Worm (Caenorhabditis elegans) whole organism, L1 larva: ENCODE results near the gene gen-1.

Source experiments
- C16A3.4 ChIP-seq: fragments of 150-350 bp; optimal IDR thresholded peaks from 2 replicates; lab custom pipeline; 2014; ENCODE audit warnings: missing biosample characterization, missing genetic modification characterization
- C34B4.2 ChIP-seq: sonication (generic microtip); optimal IDR thresholded peaks from 2 replicates; lab custom pipeline; 2017; ENCODE audit warnings: mild to moderate bottlenecking, missing genetic modification characterization, missing compliant biosample characterization
- aha-1 ChIP-seq: fragments of 150-350 bp; optimal IDR thresholded peaks from 2 replicates; lab custom pipeline; 2014; ENCODE audit warnings: missing biosample characterization, missing genetic modification characterization
- alr-1 ChIP-seq: fragments of 200-800 bp; sonication (Bioruptor generic); optimal IDR thresholded peaks from 2 replicates; lab custom pipeline; 2018; ENCODE audit warnings: borderline replicate concordance, mild to moderate bottlenecking, missing genetic modification characterization, missing compliant biosample characterization
- ceh-63 ChIP-seq: fragments of 200-800 bp; sonication (Bioruptor generic); optimal IDR thresholded peaks from 2 replicates; lab custom pipeline; 2018; ENCODE audit warnings: mild to moderate bottlenecking, missing genetic modification characterization, missing compliant biosample characterization
- ceh-82 ChIP-seq, 3 experiments: fragments of 150-350 bp in 1 of 3; sonication (generic microtip) in 2 of 3; optimal IDR thresholded peaks; 2 replicates each; lab custom pipeline; 2014 to 2017; ENCODE audit warnings: missing biosample characterization in 3 of 3, missing genetic modification characterization in 3 of 3
- ceh-90 ChIP-seq: sonication (generic microtip); optimal IDR thresholded peaks from 2 replicates; lab custom pipeline; 2016; ENCODE audit warnings: missing genetic modification characterization, missing compliant biosample characterization
- ces-1 ChIP-seq: fragments of 150-350 bp; optimal IDR thresholded peaks from 2 replicates; lab custom pipeline; 2014; ENCODE audit warnings: missing biosample characterization, missing genetic modification reagents, missing genetic modification characterization
- dpl-1 ChIP-seq, 3 experiments: fragments of 150-350 bp in 2 of 3; sonication (generic microtip) in 1 of 3; optimal IDR thresholded peaks; 2 replicates each; lab custom pipeline; 2014 to 2017; ENCODE audit warnings: missing biosample characterization in 3 of 3, missing genetic modification characterization in 3 of 3, missing genetic modification reagents in 3 of 3
- elt-3 ChIP-seq, 6 experiments: fragments of 150-350 bp in 1 of 6; sonication (generic microtip); optimal IDR thresholded peaks; 2 replicates each; lab custom pipeline; 2017 to 2018; ENCODE audit warnings: missing biosample characterization in 6 of 6, missing genetic modification characterization in 6 of 6, inconsistent platforms in 1 of 6
- ets-5 ChIP-seq: fragments of 200-800 bp; sonication (Bioruptor generic); IDR thresholded peaks from 2 replicates; pipeline ENCODE4 v1.3.6; 2022; ENCODE audit warnings: missing genetic modification characterization, missing compliant biosample characterization
- fos-1 ChIP-seq: fragments of 150-350 bp; optimal IDR thresholded peaks from 2 replicates; lab custom pipeline; 2014; ENCODE audit warnings: missing biosample characterization, missing genetic modification characterization
- hlh-4 ChIP-seq: sonication (generic microtip); optimal IDR thresholded peaks from 2 replicates; lab custom pipeline; 2016; ENCODE audit warnings: mild to moderate bottlenecking, missing genetic modification characterization, missing compliant biosample characterization
- lin-35 ChIP-seq, 2 experiments: fragments of 150-350 bp; optimal IDR thresholded peaks; 2 replicates each; lab custom pipeline; 2014; ENCODE audit warnings: missing biosample characterization in 2 of 2, missing genetic modification characterization in 2 of 2, missing genetic modification reagents in 2 of 2
- lir-3 ChIP-seq: sonication (generic microtip); optimal IDR thresholded peaks from 2 replicates; lab custom pipeline; 2016; ENCODE audit warnings: mild to moderate bottlenecking, missing genetic modification characterization, moderate library complexity, missing compliant biosample characterization; ENCODE audit not compliant: poor library complexity
- mdl-1 ChIP-seq, 2 experiments: fragments of 150-350 bp; optimal IDR thresholded peaks; 2 replicates each; lab custom pipeline; 2014 to 2017; ENCODE audit warnings: missing biosample characterization in 2 of 2, missing genetic modification characterization in 2 of 2, inconsistent platforms in 1 of 2
- mef-2 ChIP-seq: fragments of 150-350 bp; optimal IDR thresholded peaks from 2 replicates; lab custom pipeline; 2014; ENCODE audit warnings: missing biosample characterization, missing genetic modification characterization
- mep-1 ChIP-seq: fragments of 150-350 bp; optimal IDR thresholded peaks from 2 replicates; lab custom pipeline; 2014; ENCODE audit warnings: missing biosample characterization, missing genetic modification characterization
- nhr-20 ChIP-seq: sonication (generic microtip); optimal IDR thresholded peaks from 2 replicates; lab custom pipeline; 2016; ENCODE audit warnings: mild to moderate bottlenecking, missing genetic modification characterization, missing compliant biosample characterization
- nhr-28 ChIP-seq: fragments of 150-350 bp; optimal IDR thresholded peaks from 2 replicates; lab custom pipeline; 2014; ENCODE audit warnings: missing biosample characterization, missing genetic modification characterization
- nhr-47 ChIP-seq: sonication (generic microtip); optimal IDR thresholded peaks from 2 replicates; lab custom pipeline; 2016; ENCODE audit warnings: mild to moderate bottlenecking, missing genetic modification characterization, moderate library complexity, missing compliant biosample characterization
- nhr-71 ChIP-seq: sonication (generic microtip); optimal IDR thresholded peaks from 2 replicates; lab custom pipeline; 2016; ENCODE audit warnings: mild to moderate bottlenecking, missing genetic modification characterization, moderate library complexity, missing compliant biosample characterization
- nhr-76 ChIP-seq: sonication (generic microtip); optimal IDR thresholded peaks from 2 replicates; lab custom pipeline; 2017; ENCODE audit warnings: missing biosample characterization, missing genetic modification characterization
- nhr-84 ChIP-seq: sonication (generic microtip); optimal IDR thresholded peaks from 2 replicates; lab custom pipeline; 2017; ENCODE audit warnings: missing biosample characterization, missing genetic modification characterization
- pax-3 ChIP-seq: fragments of 200-800 bp; sonication (Bioruptor generic); optimal IDR thresholded peaks from 2 replicates; lab custom pipeline; 2018; ENCODE audit warnings: mild to moderate bottlenecking, missing genetic modification characterization, moderate library complexity, missing compliant biosample characterization
- rnt-1 ChIP-seq: sonication (generic microtip); optimal IDR thresholded peaks from 2 replicates; lab custom pipeline; 2016; ENCODE audit warnings: mild to moderate bottlenecking, missing genetic modification characterization, moderate library complexity, missing compliant biosample characterization
- snpc-4 ChIP-seq: fragments of 150-350 bp; optimal IDR thresholded peaks from 2 replicates; lab custom pipeline; 2014; ENCODE audit warnings: missing biosample characterization, missing genetic modification characterization
- sox-4 ChIP-seq: sonication (generic microtip); optimal IDR thresholded peaks from 2 replicates; lab custom pipeline; 2016; ENCODE audit warnings: missing genetic modification characterization, missing compliant biosample characterization
- sup-37 ChIP-seq: fragments of 200-800 bp; sonication (Bioruptor generic); optimal IDR thresholded peaks from 2 replicates; lab custom pipeline; 2018; ENCODE audit warnings: mild to moderate bottlenecking, missing genetic modification characterization, missing compliant biosample characterization
- unc-62 ChIP-seq: fragments of 150-350 bp; optimal IDR thresholded peaks from 2 replicates; lab custom pipeline; 2014; ENCODE audit warnings: missing biosample characterization, missing genetic modification reagents, missing genetic modification characterization
- xbp-1 ChIP-seq: sonication (generic microtip); optimal IDR thresholded peaks from 2 replicates; lab custom pipeline; 2016; ENCODE audit warnings: missing genetic modification characterization, missing compliant biosample characterization
- zip-4 ChIP-seq: fragments of 200-800 bp; sonication (Bioruptor generic); optimal IDR thresholded peaks from 2 replicates; lab custom pipeline; 2018; ENCODE audit warnings: mild to moderate bottlenecking, missing genetic modification characterization, moderate library complexity, missing compliant biosample characterization
- ztf-4 ChIP-seq: fragments of 150-350 bp; optimal IDR thresholded peaks from 2 replicates; lab custom pipeline; 2014; ENCODE audit warnings: missing biosample characterization, missing genetic modification characterization

gen-1 gene

ce11 chrIII:6264447-6264846, 16.5 kb upstream of the gen-1 start, which contains the start of gene srg-5:
srg-5 (minus strand) TSS chrIII:6264547.
- TF ChIP-seq ets-5 (GFP tag; lab: Robert Waterston, UW), result no peak
- no peak for TF ChIP-seq lir-3 (tag; lab: Kevin White, UChicago)

ce11 chrIII:6261985-6262384, 14.0 kb upstream of the gen-1 start, which contains the start of gene srg-4:
srg-4 (minus strand) TSS chrIII:6262085.
- TF ChIP-seq ets-5 (GFP tag; lab: Robert Waterston, UW) (no peak), nhr-76 (tag; lab: Kevin White, UChicago) (no peak), C16A3.4 (tag; lab: Kevin White, UChicago) (no peak), lin-35 (GFP tag; optimal IDR thresholded peaks at IDR 0.05; lab: Kevin White, UChicago) (no peak), hlh-4 (tag; lab: Kevin White, UChicago) (no peak), sox-4 (tag; lab: Kevin White, UChicago) (no peak), ceh-82 (tag; optimal IDR thresholded peaks at IDR 0.05; lab: Kevin White, UChicago) (no peak)

- TF ChIP-seq sup-37, result no peak
- TF ChIP-seq hlh-4 (tag; lab: Kevin White, UChicago), result no peak
- no peak for TF ChIP-seq nhr-47
- TF ChIP-seq unc-62, result no peak
- no peak for TF ChIP-seq rnt-1
- TF ChIP-seq elt-3 (tag; optimal IDR thresholded peaks at IDR 0.05; lab: Kevin White, UChicago), result no peak
- TF ChIP-seq alr-1, result no peak
- no peak for TF ChIP-seq mef-2 (tag; lab: Kevin White, UChicago)
- TF ChIP-seq C34B4.2 (tag; lab: Kevin White, UChicago), result no peak
- TF ChIP-seq nhr-28, result no peak
- TF ChIP-seq dpl-1 (GFP tag; optimal IDR thresholded peaks at IDR 0.05; lab: Kevin White, UChicago), result no peak
- TF ChIP-seq ceh-90 (tag; lab: Kevin White, UChicago), result no peak
- no peak for TF ChIP-seq zip-4 (GFP tag; lab: Kevin White, UChicago)
- no peak for TF ChIP-seq mep-1 (tag; lab: Kevin White, UChicago)
- no peak for TF ChIP-seq mdl-1 (tag; optimal IDR thresholded peaks at IDR 0.05; lab: Kevin White, UChicago)
- TF ChIP-seq, all 84 proteins: peak for 0
These were observed 12.2 kb upstream of the gen-1 start, which contains the start of gene srg-2 for ce11 chrIII:6260115-6260514. srg-2 (minus strand) TSS chrIII:6260215.

- TF ChIP-seq alr-1 (no peak), ces-1 (GFP tag; lab: Kevin White, UChicago) (no peak), ztf-4 (tag; lab: Kevin White, UChicago) (no peak), snpc-4 (no peak), nhr-84 (tag; lab: Kevin White, UChicago) (no peak), nhr-76 (tag; lab: Kevin White, UChicago) (no peak), fos-1 (tag; lab: Kevin White, UChicago) (no peak), ceh-82 (tag; optimal IDR thresholded peaks at IDR 0.05; lab: Kevin White, UChicago) (no peak), nhr-28 (no peak), xbp-1 (no peak)
- TF ChIP-seq, all 84 proteins: peak for 0
These were observed 10.3 kb upstream of the gen-1 start, which contains the start of gene srg-1 for ce11 chrIII:6258262-6258661. srg-1 (minus strand) TSS chrIII:6258362.

- TF ChIP-seq xbp-1 (no peak), nhr-20 (tag; lab: Kevin White, UChicago) (no peak), nhr-71 (tag; lab: Kevin White, UChicago) (no peak), pax-3 (tag; lab: Kevin White, UChicago) (no peak), unc-62 (no peak), mep-1 (tag; lab: Kevin White, UChicago) (no peak), ceh-63 (no peak), nhr-47 (no peak), ets-5 (GFP tag; lab: Robert Waterston, UW) (no peak), C34B4.2 (tag; lab: Kevin White, UChicago) (no peak), aha-1 (tag; lab: Kevin White, UChicago) (no peak)
These were observed 8.7 kb upstream of the gen-1 start, which contains the start of gene srg-9 for ce11 chrIII:6256675-6257074. srg-9 (minus strand) TSS chrIII:6256775.
